Fruit fly (Drosophila melanogaster) whole organism, prepupa: ENCODE measurements around the gene CG7110.
A peak's percentile ranks its signal among the peaks of the same experiment; 100 is the strongest.

ENCODE experiments used
- CG10631 ChIP-seq: fragments of 200-800 bp; sonication (Bioruptor generic); optimal IDR thresholded peaks from 2 replicates; lab custom pipeline; 2016; ENCODE audit warnings: missing biosample characterization, missing genetic modification characterization
- CG10669 ChIP-seq: fragments of 200-800 bp; sonication (Bioruptor generic); optimal IDR thresholded peaks from 3 replicates; lab custom pipeline; 2018; ENCODE audit warnings: missing biosample characterization, mild to moderate bottlenecking, missing genetic modification characterization, moderate library complexity
- CG11902 ChIP-seq: fragments of 200-800 bp; sonication (Bioruptor generic); optimal IDR thresholded peaks from 3 replicates; lab custom pipeline; 2016; ENCODE audit warnings: missing biosample characterization, missing genetic modification characterization
- CG15336 ChIP-seq: fragments of 200-800 bp; sonication (Bioruptor generic); IDR thresholded peaks from 2 replicates; pipeline ENCODE4 v1.3.6; 2022; ENCODE audit warnings: missing biosample characterization, missing genetic modification characterization
- CG16779 ChIP-seq: fragments of 200-800 bp; sonication (Bioruptor generic); optimal IDR thresholded peaks from 3 replicates; lab custom pipeline; 2017; ENCODE audit warnings: missing biosample characterization, mild to moderate bottlenecking, missing genetic modification characterization
- CG3032 ChIP-seq: fragments of 200-800 bp; optimal IDR thresholded peaks from 2 replicates; lab custom pipeline; 2019; ENCODE audit warnings: missing biosample characterization, mild to moderate bottlenecking, missing genetic modification characterization, moderate library complexity
- CG32006 ChIP-seq: fragments of 200-800 bp; sonication (Bioruptor generic); optimal IDR thresholded peaks from 3 replicates; lab custom pipeline; 2017; ENCODE audit warnings: missing biosample characterization, mild to moderate bottlenecking, missing genetic modification characterization
- CG3919 ChIP-seq: fragments of 200-800 bp; sonication (Bioruptor generic); optimal IDR thresholded peaks from 3 replicates; lab custom pipeline; 2016; ENCODE audit warnings: missing biosample characterization, missing genetic modification characterization
- CG6163 ChIP-seq: fragments of 200-800 bp; sonication (Bioruptor generic); IDR thresholded peaks from 3 replicates; pipeline ENCODE4 v1.3.6; 2022; ENCODE audit warnings: missing biosample characterization, missing genetic modification characterization
- CG6792 ChIP-seq: fragments of 200-800 bp; sonication (Bioruptor generic); optimal IDR thresholded peaks from 3 replicates; lab custom pipeline; 2016; ENCODE audit warnings: missing biosample characterization, missing genetic modification characterization
- CG6808 ChIP-seq: fragments of 200-800 bp; sonication (Bioruptor generic); optimal IDR thresholded peaks from 3 replicates; lab custom pipeline; 2017; ENCODE audit warnings: missing biosample characterization, missing genetic modification characterization, mild to moderate bottlenecking, moderate library complexity, missing genetic modification reagents
- CG8119 ChIP-seq: fragments of 200-800 bp; sonication (Bioruptor generic); IDR thresholded peaks from 3 replicates; pipeline ENCODE4 v1.3.6; 2022; ENCODE audit warnings: missing biosample characterization, missing genetic modification characterization
- CG8319 ChIP-seq: fragments of 200-800 bp; sonication (Bioruptor generic); optimal IDR thresholded peaks from 3 replicates; lab custom pipeline; 2016; ENCODE audit warnings: missing biosample characterization, missing genetic modification characterization
- Eip78C ChIP-seq: fragments of 200-800 bp; sonication (Bioruptor generic); peaks from one replicate; lab custom pipeline; 2016; ENCODE audit warnings: missing biosample characterization, missing genetic modification characterization
- Eip93F ChIP-seq: fragments of 200-800 bp; sonication (Bioruptor generic); optimal IDR thresholded peaks from 2 replicates; lab custom pipeline; 2016; ENCODE audit warnings: missing biosample characterization, mild to moderate bottlenecking, missing genetic modification characterization
- Gug ChIP-seq: fragments of 200-800 bp; sonication (Bioruptor generic); IDR thresholded peaks from 2 replicates; pipeline ENCODE4 v1.3.6; 2022; ENCODE audit warnings: missing biosample characterization, missing genetic modification characterization
- Hr39 ChIP-seq: fragments of 200-800 bp; sonication (Bioruptor generic); optimal IDR thresholded peaks from 2 replicates; lab custom pipeline; 2016; ENCODE audit warnings: missing biosample characterization, missing genetic modification characterization
- Hr4 ChIP-seq: fragments of 200-800 bp; sonication (Bioruptor generic); optimal IDR thresholded peaks from 3 replicates; lab custom pipeline; 2016; ENCODE audit warnings: missing biosample characterization, missing genetic modification characterization
- Met ChIP-seq: fragments of 200-800 bp; sonication (Bioruptor generic); optimal IDR thresholded peaks from 3 replicates; lab custom pipeline; 2016; ENCODE audit warnings: missing biosample characterization, missing genetic modification characterization
- OdsH ChIP-seq: fragments of 200-800 bp; sonication (Bioruptor generic); optimal IDR thresholded peaks from 3 replicates; lab custom pipeline; 2016; ENCODE audit warnings: missing biosample characterization, missing genetic modification characterization
- Smox ChIP-seq: fragments of 200-800 bp; sonication (Bioruptor generic); optimal IDR thresholded peaks from 3 replicates; lab custom pipeline; 2016; ENCODE audit warnings: missing biosample characterization, missing genetic modification characterization
- Sox102F ChIP-seq: fragments of 200-800 bp; sonication (Bioruptor generic); optimal IDR thresholded peaks from 2 replicates; lab custom pipeline; 2016; ENCODE audit warnings: missing biosample characterization, mild to moderate bottlenecking, missing genetic modification characterization
- Sox14 ChIP-seq: fragments of 200-800 bp; sonication (Bioruptor generic); optimal IDR thresholded peaks from 3 replicates; lab custom pipeline; 2016; ENCODE audit warnings: missing biosample characterization, missing genetic modification characterization
- Sox15 ChIP-seq: fragments of 200-800 bp; sonication (Bioruptor generic); optimal IDR thresholded peaks from 3 replicates; lab custom pipeline; 2016; ENCODE audit warnings: missing biosample characterization, missing genetic modification characterization
- achi ChIP-seq: fragments of 200-800 bp; sonication (Bioruptor generic); optimal IDR thresholded peaks from 3 replicates; lab custom pipeline; 2016; ENCODE audit warnings: missing biosample characterization, missing genetic modification characterization
- acj6 ChIP-seq: fragments of 200-800 bp; sonication (Bioruptor generic); optimal IDR thresholded peaks from 3 replicates; lab custom pipeline; 2016; ENCODE audit warnings: missing biosample characterization, missing genetic modification characterization
- dac ChIP-seq: fragments of 200-800 bp; sonication (Bioruptor generic); optimal IDR thresholded peaks from 2 replicates; lab custom pipeline; 2017; ENCODE audit warnings: missing biosample characterization, mild to moderate bottlenecking, missing genetic modification characterization
- eg ChIP-seq: fragments of 200-800 bp; sonication (Bioruptor generic); IDR thresholded peaks from 3 replicates; pipeline ENCODE4 v1.3.6; 2022; ENCODE audit warnings: missing biosample characterization, missing genetic modification characterization
- esn ChIP-seq: fragments of 200-800 bp; sonication (Bioruptor generic); optimal IDR thresholded peaks from 2 replicates; lab custom pipeline; 2016; ENCODE audit warnings: missing biosample characterization, mild to moderate bottlenecking, missing genetic modification characterization, moderate library complexity
- fkh ChIP-seq: fragments of 200-800 bp; sonication (Bioruptor generic); optimal IDR thresholded peaks from 3 replicates; lab custom pipeline; 2017; ENCODE audit warnings: missing biosample characterization, mild to moderate bottlenecking, missing genetic modification characterization, moderate library complexity
- net ChIP-seq: fragments of 200-800 bp; sonication (Bioruptor generic); optimal IDR thresholded peaks from 3 replicates; lab custom pipeline; 2016; ENCODE audit warnings: missing biosample characterization, missing genetic modification characterization
- pdm3 ChIP-seq: fragments of 200-800 bp; sonication (Bioruptor generic); optimal IDR thresholded peaks from 3 replicates; lab custom pipeline; 2016; ENCODE audit warnings: missing biosample characterization, missing genetic modification characterization
- spab ChIP-seq: fragments of 200-800 bp; sonication (Bioruptor generic); optimal IDR thresholded peaks from 2 replicates; lab custom pipeline; 2017; ENCODE audit warnings: missing biosample characterization, mild to moderate bottlenecking, missing genetic modification characterization, missing genetic modification reagents
- svp ChIP-seq: fragments of 200-800 bp; sonication (Bioruptor generic); peaks from one replicate; lab custom pipeline; 2016; ENCODE audit warnings: missing biosample characterization, missing genetic modification characterization
- topi ChIP-seq: fragments of 200-800 bp; sonication (Bioruptor generic); optimal IDR thresholded peaks from 3 replicates; lab custom pipeline; 2016; ENCODE audit warnings: missing biosample characterization, missing genetic modification characterization

Gene CG7110

dm6 chr2L:13394903-13395302, 3.9 kb upstream of the CG7110 start, which contains the start of gene RpL24 (continued):
- TF ChIP-seq Eip78C (peak; percentile 96), topi (GFP tag; lab: Kevin White, UChicago) (peak; percentile 90), pdm3 (GFP tag; lab: Kevin White, UChicago) (peak; percentile 85), CG16779 (tag; lab: Kevin White, UChicago) (peak; percentile 82), esn (GFP tag; lab: Kevin White, UChicago) (peak; percentile 93), CG8319 (GFP tag; lab: Kevin White, UChicago) (peak; percentile 73), CG10669 (peak; percentile 78), spab (GFP tag; lab: Kevin White, UChicago) (peak; percentile 70), Met (GFP tag; lab: Kevin White, UChicago) (peak; percentile 91), eg (GFP tag; lab: Robert Waterston, UW) (peak; percentile 92), svp (no peak), Hr39 (GFP tag; lab: Kevin White, UChicago) (peak; percentile 73), Sox14 (GFP tag; lab: Kevin White, UChicago) (peak; percentile 72), net (GFP tag; lab: Kevin White, UChicago) (peak; percentile 95), CG10631 (no peak), CG6792 (peak; percentile 78), Gug (GFP tag; lab: Robert Waterston, UW) (peak; percentile 45; the same call in 1 of the 2 replicates), CG11902 (GFP tag; lab: Kevin White, UChicago) (peak; percentile 36), fkh (GFP tag; lab: Kevin White, UChicago) (no peak)

- TF ChIP-seq CG6808 (GFP tag; lab: Kevin White, UChicago): no peak
Observed at dm6 chr2L:13396084-13396483, 2.7 kb upstream of the CG7110 start, which contains the start of gene CG16957. CG16957 (minus strand) TSS chr2L:13396184.

dm6 chr2L:13397393-13397792, 1.4 kb upstream of the CG7110 start:
- no peak for TF ChIP-seq Gug (GFP tag; lab: Robert Waterston, UW)
- no peak for TF ChIP-seq CG6163 (GFP tag; lab: Robert Waterston, UW)
- no peak for TF ChIP-seq CG10631
- TF ChIP-seq topi (GFP tag; lab: Kevin White, UChicago): no peak

dm6 chr2L:13399565-13399964, 774 bp downstream of the CG7110 start:
- TF ChIP-seq svp: peak; percentile 29
- 0 out of 3 replicates have a peak, but pooled peaks have one; percentile 24 for TF ChIP-seq CG6163 (GFP tag; lab: Robert Waterston, UW)
- TF ChIP-seq OdsH: peak; percentile 27
- TF ChIP-seq spab (GFP tag; lab: Kevin White, UChicago): no peak
- peak; percentile 52; the same call in 1 of the 3 replicates for TF ChIP-seq CG8119 (GFP tag; lab: Robert Waterston, UW)
- peak; percentile 59 for TF ChIP-seq Eip78C
- TF ChIP-seq Sox14 (GFP tag; lab: Kevin White, UChicago): peak; percentile 5
- TF ChIP-seq CG10669: no peak
- no peak for TF ChIP-seq CG16779 (tag; lab: Kevin White, UChicago)
- peak; percentile 15 for TF ChIP-seq CG10631
- TF ChIP-seq CG3919 (GFP tag; lab: Kevin White, UChicago): peak; percentile 30
- TF ChIP-seq CG6808 (GFP tag; lab: Kevin White, UChicago): no peak
- peak; percentile 16 for TF ChIP-seq acj6
- no peak for TF ChIP-seq CG3032 (tag; lab: Kevin White, UChicago)
- peak; percentile 18 for TF ChIP-seq achi (GFP tag; lab: Kevin White, UChicago)
- no peak for TF ChIP-seq Sox15 (GFP tag; lab: Kevin White, UChicago)
- peak; percentile 54 for TF ChIP-seq CG15336 (GFP tag; lab: Robert Waterston, UW)
- no peak for TF ChIP-seq Smox (GFP tag; lab: Kevin White, UChicago)
- no peak for TF ChIP-seq eg (GFP tag; lab: Robert Waterston, UW)
- TF ChIP-seq Hr4 (GFP tag; lab: Kevin White, UChicago): peak; percentile 37
- peak; percentile 23 for TF ChIP-seq net (GFP tag; lab: Kevin White, UChicago)
- peak; percentile 51 for TF ChIP-seq CG32006 (GFP tag; lab: Kevin White, UChicago)
- TF ChIP-seq, all 60 proteins: peak for 14

dm6 chr2L:13411566-13411965, 12.8 kb downstream of the CG7110 start, which contains the start of gene Vm34Ca:
Vm34Ca (minus strand) TSS chr2L:13411631.
- TF ChIP-seq Sox102F (GFP tag; lab: Kevin White, UChicago) (no peak), dac (GFP tag; lab: Kevin White, UChicago) (no peak), CG3032 (tag; lab: Kevin White, UChicago) (no peak), Eip93F (GFP tag; lab: Kevin White, UChicago) (no peak)
